Worm (Caenorhabditis elegans): Measurements from ENCODE around the gene hmit-1.1.

ce11 chrV:18504610-18505009, 12.0 kb upstream of the hmit-1.1 start:
- no peak for TF ChIP-seq ztf-7 (tag; optimal IDR thresholded peaks at IDR 0.05)
- no peak for TF ChIP-seq hlh-11 (tag; optimal IDR thresholded peaks at IDR 0.05)
- no peak for TF ChIP-seq F26F4.8 (GFP tag; conservative IDR thresholded peaks at IDR 0.05)
- TF ChIP-seq mxl-2 (GFP tag; conservative IDR thresholded peaks at IDR 0.05) = no peak
- no peak for TF ChIP-seq mes-2 (tag; optimal IDR thresholded peaks at IDR 0.05; ENCODE audit: poor library complexity, severe bottlenecking)
- no peak for TF ChIP-seq T26A8.4 (GFP tag; IDR thresholded peaks at IDR 0.05)
- no peak for TF ChIP-seq nhr-76 (tag; optimal IDR thresholded peaks at IDR 0.05)
- TF ChIP-seq unc-62 (GFP tag; optimal IDR thresholded peaks at IDR 0.05 in 1 of 2) = no peak
- TF ChIP-seq unc-62 (tag; optimal IDR thresholded peaks at IDR 0.05) = no peak
- TF ChIP-seq dve-1 (tag; optimal IDR thresholded peaks at IDR 0.05; ENCODE audit: insufficient read depth) = no peak
- TF ChIP-seq R02D3.7 (tag; optimal IDR thresholded peaks at IDR 0.05) = no peak
- no peak for TF ChIP-seq lin-13 (GFP tag; optimal IDR thresholded peaks at IDR 0.05)
- TF ChIP-seq nhr-6 (tag; optimal IDR thresholded peaks at IDR 0.05) = no peak
- no peak for TF ChIP-seq pha-4 (GFP tag; IDR thresholded peaks at IDR 0.05)
- no peak for TF ChIP-seq pha-4 (tag; optimal IDR thresholded peaks at IDR 0.05)
- TF ChIP-seq lim-7 (GFP tag; IDR thresholded peaks at IDR 0.05) = no peak
